Worm (Caenorhabditis elegans) whole organism, late embryonic: ENCODE results near the gene dop-4.

Source experiments
- C08G9.2 ChIP-seq: sonication (generic microtip); optimal IDR thresholded peaks from 2 replicates; lab custom pipeline; 2016; ENCODE audit warnings: mild to moderate bottlenecking, missing genetic modification characterization, moderate library complexity, missing compliant biosample characterization
- F13H6.1 ChIP-seq: sonication (generic microtip); optimal IDR thresholded peaks from 2 replicates; lab custom pipeline; 2016; ENCODE audit warnings: missing genetic modification characterization, missing compliant biosample characterization
- T23F11.4 ChIP-seq: fragments of 200-800 bp; sonication (Bioruptor generic); optimal IDR thresholded peaks from 2 replicates; lab custom pipeline; 2018; ENCODE audit warnings: mild to moderate bottlenecking, missing genetic modification characterization, missing compliant biosample characterization
- ama-1 ChIP-seq: fragments of 150-350 bp; optimal IDR thresholded peaks from 2 replicates; lab custom pipeline; 2014
- ceh-14 ChIP-seq: sonication (generic microtip); optimal IDR thresholded peaks from 2 replicates; lab custom pipeline; 2016; ENCODE audit warnings: missing genotype, missing genetic modification characterization, missing compliant biosample characterization
- ceh-2 ChIP-seq: sonication (generic microtip); optimal IDR thresholded peaks from 2 replicates; lab custom pipeline; 2016; ENCODE audit warnings: missing genotype, missing genetic modification characterization, missing compliant biosample characterization
- ceh-24 ChIP-seq: sonication (generic microtip); optimal IDR thresholded peaks from 2 replicates; lab custom pipeline; 2016; ENCODE audit warnings: mild to moderate bottlenecking, missing genetic modification characterization, missing compliant biosample characterization
- ceh-30 ChIP-seq: fragments of 150-350 bp; optimal IDR thresholded peaks from 2 replicates; lab custom pipeline; 2014; ENCODE audit warnings: missing biosample characterization, missing genetic modification characterization
- ceh-31 ChIP-seq: sonication (generic microtip); optimal IDR thresholded peaks from 2 replicates; lab custom pipeline; 2016; ENCODE audit warnings: missing genetic modification characterization, missing compliant biosample characterization
- ceh-34 ChIP-seq: sonication (generic microtip); optimal IDR thresholded peaks from 2 replicates; lab custom pipeline; 2016; ENCODE audit warnings: mild to moderate bottlenecking, missing genetic modification characterization, missing compliant biosample characterization
- ceh-48 ChIP-seq: sonication (generic microtip); optimal IDR thresholded peaks from 2 replicates; lab custom pipeline; 2016; ENCODE audit warnings: missing genetic modification characterization, inconsistent platforms, missing compliant biosample characterization
- ceh-6 ChIP-seq: fragments of 200-800 bp; sonication (Bioruptor generic); optimal IDR thresholded peaks from 2 replicates; lab custom pipeline; 2018; ENCODE audit warnings: mild to moderate bottlenecking, missing genetic modification characterization, missing compliant biosample characterization
- ceh-9 ChIP-seq: sonication (generic microtip); optimal IDR thresholded peaks from 2 replicates; lab custom pipeline; 2016; ENCODE audit warnings: mild to moderate bottlenecking, missing genetic modification characterization, inconsistent platforms, missing compliant biosample characterization
- dmd-4 ChIP-seq: sonication (generic microtip); optimal IDR thresholded peaks from 2 replicates; lab custom pipeline; 2016; ENCODE audit warnings: borderline replicate concordance, missing genetic modification characterization, missing compliant biosample characterization
- dve-1 ChIP-seq: sonication (generic microtip); optimal IDR thresholded peaks from 2 replicates; lab custom pipeline; 2017; ENCODE audit warnings: antibody characterized with exemption, mild to moderate bottlenecking, missing genetic modification characterization, missing compliant biosample characterization
- elt-4 ChIP-seq: sonication (generic microtip); optimal IDR thresholded peaks from 2 replicates; lab custom pipeline; 2016; ENCODE audit warnings: missing genetic modification characterization, missing compliant biosample characterization
- ets-4 ChIP-seq: sonication (generic microtip); optimal IDR thresholded peaks from 2 replicates; lab custom pipeline; 2016; ENCODE audit warnings: missing genetic modification characterization, missing compliant biosample characterization
- fkh-6 ChIP-seq: sonication (generic microtip); optimal IDR thresholded peaks from 2 replicates; lab custom pipeline; 2016; ENCODE audit warnings: missing genetic modification characterization, missing compliant biosample characterization
- gmeb-2 ChIP-seq: sonication (generic microtip); optimal IDR thresholded peaks from 2 replicates; lab custom pipeline; 2016; ENCODE audit warnings: missing genetic modification characterization, inconsistent platforms, missing compliant biosample characterization
- hlh-13 ChIP-seq: fragments of 200-800 bp; sonication (Bioruptor generic); optimal IDR thresholded peaks from 2 replicates; lab custom pipeline; 2018; ENCODE audit warnings: mild to moderate bottlenecking, missing genetic modification characterization, missing compliant biosample characterization
- hlh-15 ChIP-seq: sonication (generic microtip); optimal IDR thresholded peaks from 2 replicates; lab custom pipeline; 2016; ENCODE audit warnings: missing genetic modification characterization, missing compliant biosample characterization
- hlh-6 ChIP-seq: sonication (generic microtip); optimal IDR thresholded peaks from 2 replicates; lab custom pipeline; 2016; ENCODE audit warnings: missing genotype, missing genetic modification characterization, missing compliant biosample characterization
- hlh-8 ChIP-seq: sonication (generic microtip); optimal IDR thresholded peaks from 2 replicates; lab custom pipeline; 2016; ENCODE audit warnings: missing genotype, missing genetic modification characterization, missing compliant biosample characterization
- madf-2 ChIP-seq: sonication (generic microtip); optimal IDR thresholded peaks from 2 replicates; lab custom pipeline; 2017; ENCODE audit warnings: missing genetic modification characterization, missing compliant biosample characterization
- mec-3 ChIP-seq: sonication (generic microtip); optimal IDR thresholded peaks from 2 replicates; lab custom pipeline; 2016; ENCODE audit warnings: borderline replicate concordance, missing genetic modification characterization, missing compliant biosample characterization
- nfya-1 ChIP-seq: sonication (generic microtip); optimal IDR thresholded peaks from 2 replicates; lab custom pipeline; 2017; ENCODE audit warnings: missing genetic modification characterization, mild to moderate bottlenecking, missing compliant biosample characterization, antibody characterized with exemption, moderate library complexity
- nhr-232 ChIP-seq: sonication (generic microtip); optimal IDR thresholded peaks from 2 replicates; lab custom pipeline; 2016; ENCODE audit warnings: missing genetic modification characterization, missing compliant biosample characterization
- odd-2 ChIP-seq: sonication (generic microtip); optimal IDR thresholded peaks from 2 replicates; lab custom pipeline; 2017; ENCODE audit warnings: antibody characterized with exemption, mild to moderate bottlenecking, missing genetic modification characterization, missing compliant biosample characterization
- pat-9 ChIP-seq: fragments of 200-800 bp; sonication (Bioruptor generic); optimal IDR thresholded peaks from 2 replicates; lab custom pipeline; 2018; ENCODE audit warnings: mild to moderate bottlenecking, missing genetic modification characterization, moderate library complexity, missing compliant biosample characterization
- pax-1 ChIP-seq: fragments of 150-350 bp; optimal IDR thresholded peaks from 2 replicates; lab custom pipeline; 2014; ENCODE audit warnings: missing biosample characterization, missing genetic modification characterization
- pqm-1 ChIP-seq: sonication (generic microtip); optimal IDR thresholded peaks from 2 replicates; lab custom pipeline; 2016; ENCODE audit warnings: missing genetic modification characterization, missing compliant biosample characterization
- pros-1 ChIP-seq: fragments of 150-350 bp; optimal IDR thresholded peaks from 2 replicates; lab custom pipeline; 2014; ENCODE audit warnings: missing biosample characterization, missing genetic modification reagents, missing genetic modification characterization
- ref-2 ChIP-seq: sonication (generic microtip); optimal IDR thresholded peaks from 2 replicates; lab custom pipeline; 2016; ENCODE audit warnings: missing genetic modification characterization, missing compliant biosample characterization
- rnt-1 ChIP-seq: sonication (generic microtip); optimal IDR thresholded peaks from 2 replicates; lab custom pipeline; 2016; ENCODE audit warnings: missing genetic modification characterization, missing compliant biosample characterization
- sdc-2 ChIP-seq: sonication (generic microtip); optimal IDR thresholded peaks from 2 replicates; lab custom pipeline; 2016; ENCODE audit warnings: missing genotype, missing genetic modification characterization, missing compliant biosample characterization
- syd-9 ChIP-seq: sonication (generic microtip); optimal IDR thresholded peaks from 2 replicates; lab custom pipeline; 2016; ENCODE audit warnings: mild to moderate bottlenecking, missing genetic modification characterization, moderate library complexity, missing compliant biosample characterization
- tbx-7 ChIP-seq: sonication (generic microtip); optimal IDR thresholded peaks from 2 replicates; lab custom pipeline; 2016; ENCODE audit warnings: missing genotype, missing genetic modification characterization, missing compliant biosample characterization
- ttx-3 ChIP-seq: sonication (generic microtip); optimal IDR thresholded peaks from 2 replicates; lab custom pipeline; 2016; ENCODE audit warnings: missing genetic modification reagents, missing genetic modification characterization, missing compliant biosample characterization
- unc-86 ChIP-seq: sonication (generic microtip); optimal IDR thresholded peaks from 2 replicates; lab custom pipeline; 2016; ENCODE audit warnings: missing genetic modification characterization, missing compliant biosample characterization
- zip-5 ChIP-seq: sonication (generic microtip); optimal IDR thresholded peaks from 2 replicates; lab custom pipeline; 2016; ENCODE audit warnings: missing genetic modification characterization, missing compliant biosample characterization

Gene dop-4

DNA sequence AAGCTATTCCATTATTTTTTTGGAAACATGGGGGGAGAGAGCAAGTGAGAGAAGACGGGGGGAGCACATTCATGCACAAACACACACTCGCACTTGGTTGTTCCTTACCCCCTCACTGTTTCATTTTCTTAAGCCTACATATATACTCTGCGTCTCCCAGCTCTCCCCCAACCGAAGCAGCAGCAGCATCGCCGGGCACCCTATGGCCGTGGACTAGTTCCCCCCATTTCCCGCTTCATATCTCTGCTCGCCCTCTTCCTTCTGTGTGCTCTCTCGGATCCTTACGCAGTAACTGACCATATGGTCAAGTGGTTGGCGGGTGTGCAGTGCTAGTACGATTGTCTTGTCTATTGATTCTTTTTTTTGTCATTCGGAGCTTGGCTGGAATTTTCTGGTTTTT is 7.2 kb downstream of the dop-4 start (continued):
- TF ChIP-seq F13H6.1 (peak; percentile 79), syd-9 (tag; lab: Kevin White, UChicago) (peak; percentile 67), fkh-6 (tag; lab: Kevin White, UChicago) (peak; percentile 74), ceh-34 (tag; lab: Kevin White, UChicago) (peak; percentile 85), ref-2 (tag; lab: Kevin White, UChicago) (peak; percentile 69), pqm-1 (tag; lab: Kevin White, UChicago) (peak; percentile 56), mec-3 (tag; lab: Kevin White, UChicago) (peak; percentile 34), elt-4 (tag; lab: Kevin White, UChicago) (no peak), zip-5 (tag; lab: Kevin White, UChicago) (peak; percentile 17), ceh-24 (no peak), dve-1 (tag; lab: Kevin White, UChicago) (peak; percentile 58), pat-9 (no peak), gmeb-2 (tag; lab: Kevin White, UChicago) (no peak), ceh-14 (tag; lab: Kevin White, UChicago) (peak; percentile 26), ama-1 (lab: Kevin White, UChicago) (no peak), nhr-232 (no peak), dmd-4 (peak; percentile 52), hlh-15 (tag; lab: Kevin White, UChicago) (no peak), ceh-9 (tag; lab: Kevin White, UChicago) (no peak), nfya-1 (tag; lab: Kevin White, UChicago) (peak; percentile 82), pax-1 (tag; lab: Kevin White, UChicago) (no peak), hlh-8 (tag; lab: Kevin White, UChicago) (peak; percentile 89), ttx-3 (no peak), ceh-30 (tag; lab: Kevin White, UChicago) (peak; percentile 5), ets-4 (tag; lab: Kevin White, UChicago) (peak; percentile 77), ceh-2 (peak; percentile 84), unc-86 (tag; lab: Kevin White, UChicago) (no peak), madf-2 (tag; lab: Kevin White, UChicago) (peak; percentile 27), T23F11.4 (GFP tag; lab: Kevin White, UChicago) (no peak)

DNA sequence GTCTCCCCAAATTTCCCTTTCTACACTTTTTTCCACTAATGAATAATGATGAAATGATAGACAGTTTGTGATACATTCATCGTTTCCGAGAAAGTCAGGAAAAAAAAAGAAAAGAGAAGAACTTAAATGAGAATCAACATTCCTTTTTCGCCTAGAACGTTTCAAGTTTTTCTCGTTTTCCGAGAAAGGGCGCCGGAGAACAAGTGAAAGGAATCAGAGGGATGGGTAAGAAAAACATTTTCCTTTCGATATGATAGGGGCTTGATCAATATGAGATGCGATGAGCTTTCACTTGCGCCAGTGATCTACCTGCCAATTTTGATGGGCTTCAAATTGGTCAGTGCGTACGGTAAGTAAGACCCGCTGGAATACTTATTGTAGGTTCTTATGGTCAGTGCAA is 14.4 kb downstream of the dop-4 start:
- no peak for TF ChIP-seq hlh-13 (GFP tag; lab: Kevin White, UChicago)
- TF ChIP-seq ceh-31 (tag; lab: Kevin White, UChicago), result no peak
- no peak for TF ChIP-seq ceh-48 (tag; lab: Kevin White, UChicago)
- TF ChIP-seq ceh-30 (tag; lab: Kevin White, UChicago), result no peak
- TF ChIP-seq pros-1 (tag; lab: Kevin White, UChicago), result no peak
- no peak for TF ChIP-seq pax-1 (tag; lab: Kevin White, UChicago)
- no peak for TF ChIP-seq rnt-1 (tag; lab: Kevin White, UChicago)
- TF ChIP-seq hlh-15 (tag; lab: Kevin White, UChicago), result no peak
- no peak for TF ChIP-seq ref-2 (tag; lab: Kevin White, UChicago)
- TF ChIP-seq dmd-4, result no peak
- TF ChIP-seq tbx-7, result no peak
- TF ChIP-seq C08G9.2 (tag; lab: Kevin White, UChicago), result no peak
- TF ChIP-seq odd-2 (tag; lab: Kevin White, UChicago), result no peak
- no peak for TF ChIP-seq ama-1 (lab: Kevin White, UChicago)
- no peak for TF ChIP-seq ceh-6
- no peak for TF ChIP-seq ceh-14 (tag; lab: Kevin White, UChicago)
- no peak for TF ChIP-seq ceh-24

- no peak for TF ChIP-seq hlh-6 (tag; lab: Kevin White, UChicago)
- no peak for TF ChIP-seq elt-4 (tag; lab: Kevin White, UChicago)
- peak; percentile 27 for TF ChIP-seq sdc-2 (tag; lab: Kevin White, UChicago)
- TF ChIP-seq ceh-14 (tag; lab: Kevin White, UChicago), result no peak
- peak; percentile 32 for TF ChIP-seq rnt-1 (tag; lab: Kevin White, UChicago)
These were observed 16.0 kb downstream of the dop-4 start, which contains the start of gene H42K12.3 for ce11 chrX:1311084-1311483. Gene H42K12.3 (plus strand): TSS chrX:1311391.
